Fruit fly (Drosophila melanogaster) whole organism, embryonic: Measurements from ENCODE around the gene Rpt4.

Experiments
- B-H2 ChIP-seq: fragments of 200-800 bp; sonication (Bioruptor generic); optimal IDR thresholded peaks from 2 replicates; lab custom pipeline; 2018; ENCODE audit warnings: missing biosample characterization, mild to moderate bottlenecking, missing genetic modification characterization
- CG10274 ChIP-seq: fragments of 200-800 bp; sonication (Bioruptor generic); optimal IDR thresholded peaks from 3 replicates; lab custom pipeline; 2017; ENCODE audit warnings: missing biosample characterization, mild to moderate bottlenecking, missing genetic modification characterization
- CG10543 ChIP-seq: fragments of 200-800 bp; sonication (Bioruptor generic); optimal IDR thresholded peaks from 3 replicates; lab custom pipeline; 2017; ENCODE audit warnings: missing biosample characterization, mild to moderate bottlenecking, missing genetic modification characterization, moderate library complexity
- CG11085 ChIP-seq: fragments of 200-800 bp; sonication (Bioruptor generic); IDR thresholded peaks from 2 replicates; pipeline ENCODE4 v1.3.6; 2022; ENCODE audit warnings: missing biosample characterization, missing genetic modification characterization
- CG12769 ChIP-seq: fragments of 200-800 bp; sonication (Bioruptor generic); optimal IDR thresholded peaks from 2 replicates; lab custom pipeline; 2019; ENCODE audit warnings: missing biosample characterization, mild to moderate bottlenecking, missing genetic modification characterization, moderate library complexity
- CG15479 ChIP-seq: fragments of 200-800 bp; sonication (Bioruptor generic); optimal IDR thresholded peaks from 3 replicates; lab custom pipeline; 2019; ENCODE audit warnings: missing biosample characterization, mild to moderate bottlenecking, missing genetic modification characterization, moderate library complexity
- CG15601 ChIP-seq: fragments of 200-800 bp; sonication (Bioruptor generic); optimal IDR thresholded peaks from 3 replicates; lab custom pipeline; 2019; ENCODE audit warnings: missing biosample characterization, mild to moderate bottlenecking, missing genetic modification characterization, moderate library complexity
- CG1792 ChIP-seq: fragments of 200-800 bp; sonication (Bioruptor generic); optimal IDR thresholded peaks from 2 replicates; lab custom pipeline; 2016; ENCODE audit warnings: missing biosample characterization, missing genetic modification characterization
- CG31224 ChIP-seq: fragments of 200-800 bp; sonication (Bioruptor generic); IDR thresholded peaks from 2 replicates; pipeline ENCODE4 v1.3.6; 2022; ENCODE audit warnings: missing biosample characterization, missing genetic modification characterization
- CG4617 ChIP-seq: fragments of 200-800 bp; sonication (Bioruptor generic); optimal IDR thresholded peaks from 3 replicates; lab custom pipeline; 2016; ENCODE audit warnings: missing biosample characterization, missing genetic modification characterization, borderline replicate concordance
- CG6175 ChIP-seq: fragments of 200-800 bp; sonication (Bioruptor generic); IDR thresholded peaks from 3 replicates; pipeline ENCODE4 v1.3.6; 2022; ENCODE audit warnings: missing biosample characterization, missing genetic modification characterization
- CG7786 ChIP-seq: fragments of 200-800 bp; sonication (Bioruptor generic); optimal IDR thresholded peaks from 2 replicates; lab custom pipeline; 2016; ENCODE audit warnings: missing biosample characterization, missing genetic modification characterization
- CG8290 ChIP-seq, 3 experiments: fragments of 200-800 bp; sonication (Bioruptor generic); optimal IDR thresholded peaks; 2 replicates each; lab custom pipeline; 2016 to 2019; ENCODE audit warnings: missing biosample characterization in 3 of 3, missing genetic modification characterization in 3 of 3, mild to moderate bottlenecking in 2 of 3, moderate library complexity in 1 of 3
- Camta ChIP-seq: fragments of 200-800 bp; sonication (Bioruptor generic); optimal IDR thresholded peaks from 2 replicates; lab custom pipeline; 2016; ENCODE audit warnings: missing biosample characterization, missing genetic modification characterization
- Dip2 ChIP-seq: fragments of 200-800 bp; sonication (Bioruptor generic); IDR thresholded peaks from 2 replicates; pipeline ENCODE4 v1.3.6; 2022; ENCODE audit warnings: missing biosample characterization, missing genetic modification characterization
- Dip3 ChIP-seq: fragments of 200-800 bp; sonication (Bioruptor generic); optimal IDR thresholded peaks from 3 replicates; lab custom pipeline; 2016; ENCODE audit warnings: missing biosample characterization, missing genetic modification characterization
- Dref ChIP-seq: fragments of 200-800 bp; sonication (Bioruptor generic); IDR thresholded peaks from 2 replicates; pipeline ENCODE4 v1.3.6; 2022; ENCODE audit warnings: missing biosample characterization, missing genetic modification characterization
- Elba2 ChIP-seq: fragments of 200-800 bp; sonication (Bioruptor generic); optimal IDR thresholded peaks from 3 replicates; lab custom pipeline; 2016; ENCODE audit warnings: missing biosample characterization, missing genetic modification characterization
- Ets65A ChIP-seq: fragments of 200-800 bp; sonication (Bioruptor generic); peaks from one replicate; lab custom pipeline; 2016; ENCODE audit warnings: missing biosample characterization, missing genetic modification characterization
- Fer3 ChIP-seq: fragments of 200-800 bp; sonication (Bioruptor generic); optimal IDR thresholded peaks from 2 replicates; lab custom pipeline; 2018; ENCODE audit warnings: missing biosample characterization, mild to moderate bottlenecking, missing genetic modification characterization, moderate library complexity
- GATAe ChIP-seq: fragments of 200-800 bp; sonication (Bioruptor generic); conservative IDR thresholded peaks from 2 replicates; pipeline ENCODE4 v1.3.6; 2022; ENCODE audit warnings: missing biosample characterization, missing genetic modification characterization
- Gug ChIP-seq: fragments of 200-800 bp; sonication (Bioruptor generic); IDR thresholded peaks from 4 replicates; pipeline ENCODE4 v1.3.6; 2022; ENCODE audit warnings: missing biosample characterization, missing genetic modification characterization
- Hey ChIP-seq: fragments of 200-800 bp; sonication (Bioruptor generic); optimal IDR thresholded peaks from 3 replicates; lab custom pipeline; 2018; ENCODE audit warnings: missing biosample characterization, mild to moderate bottlenecking, missing genetic modification characterization
- Kr ChIP-seq: fragments of 200-800 bp; sonication (Bioruptor generic); optimal IDR thresholded peaks from 2 replicates; lab custom pipeline; 2017; ENCODE audit warnings: missing biosample characterization, mild to moderate bottlenecking, missing genetic modification characterization
- Mes4 ChIP-seq: fragments of 200-800 bp; sonication (Bioruptor generic); optimal IDR thresholded peaks from 2 replicates; lab custom pipeline; 2016; ENCODE audit warnings: missing biosample characterization, missing genetic modification characterization
- Trl ChIP-seq, 3 experiments: fragments of >200 bp in 2 of 3; fragments of 200-800 bp in 1 of 3; sonication (Bioruptor generic) in 1 of 3; optimal IDR thresholded peaks; 2 replicates in 1 of 3; 3 replicates in 2 of 3; lab custom pipeline; 2016 to 2017; ENCODE audit warnings: missing biosample characterization in 1 of 3, missing genetic modification characterization in 1 of 3
- Usf ChIP-seq: fragments of 200-800 bp; sonication (Bioruptor generic); optimal IDR thresholded peaks from 2 replicates; lab custom pipeline; 2017; ENCODE audit warnings: missing genotype, missing biosample characterization, missing genetic modification characterization
- Xbp1 ChIP-seq: fragments of 200-800 bp; sonication (Bioruptor generic); optimal IDR thresholded peaks from 3 replicates; lab custom pipeline; 2016; ENCODE audit warnings: missing biosample characterization, mild to moderate bottlenecking, missing genetic modification characterization
- ab ChIP-seq: fragments of 200-800 bp; sonication (Bioruptor generic); optimal IDR thresholded peaks from 2 replicates; lab custom pipeline; 2016; ENCODE audit warnings: missing biosample characterization, missing genetic modification characterization
- br ChIP-seq: fragments of >200 bp; optimal IDR thresholded peaks from 2 replicates; lab custom pipeline; 2017
- corto ChIP-seq: fragments of 200-800 bp; sonication (Bioruptor generic); optimal IDR thresholded peaks from 2 replicates; lab custom pipeline; 2016; ENCODE audit warnings: missing biosample characterization, mild to moderate bottlenecking, missing genetic modification characterization, moderate library complexity
- cwo ChIP-seq: fragments of 200-800 bp; sonication (Bioruptor generic); optimal IDR thresholded peaks from 3 replicates; lab custom pipeline; 2017; ENCODE audit warnings: missing biosample characterization, missing genetic modification characterization, mild to moderate bottlenecking, moderate library complexity, missing genetic modification reagents
- da ChIP-seq: fragments of 200-800 bp; sonication (Bioruptor generic); optimal IDR thresholded peaks from 2 replicates; lab custom pipeline; 2016; ENCODE audit warnings: missing biosample characterization, missing genetic modification characterization
- dm ChIP-seq: fragments of 200-800 bp; sonication (Bioruptor generic); optimal IDR thresholded peaks from 3 replicates; lab custom pipeline; 2016; ENCODE audit warnings: missing biosample characterization, missing genetic modification characterization
- grn ChIP-seq: fragments of 200-800 bp; sonication (Bioruptor generic); optimal IDR thresholded peaks from 3 replicates; lab custom pipeline; 2017; ENCODE audit warnings: missing biosample characterization, missing genetic modification characterization
- hth ChIP-seq: fragments of >200 bp; optimal IDR thresholded peaks from 2 replicates; lab custom pipeline; 2017; ENCODE audit warnings: inconsistent platforms
- lilli ChIP-seq: fragments of 200-800 bp; sonication (Bioruptor generic); optimal IDR thresholded peaks from 3 replicates; lab custom pipeline; 2016; ENCODE audit warnings: missing biosample characterization, missing genetic modification characterization
- lola ChIP-seq, 3 experiments: fragments of >200 bp in 2 of 3; fragments of 200-800 bp in 1 of 3; sonication (Bioruptor generic) in 1 of 3; optimal IDR thresholded peaks; 2 replicates each; lab custom pipeline; 2017 to 2019; ENCODE audit warnings: missing biosample characterization in 3 of 3, missing genetic modification characterization in 3 of 3, mild to moderate bottlenecking in 1 of 3, moderate library complexity in 1 of 3
- mirr ChIP-seq: fragments of 200-800 bp; sonication (Bioruptor generic); optimal IDR thresholded peaks from 3 replicates; lab custom pipeline; 2018; ENCODE audit warnings: missing biosample characterization, mild to moderate bottlenecking, missing genetic modification characterization
- nerfin-1 ChIP-seq: fragments of 200-800 bp; sonication (Bioruptor generic); optimal IDR thresholded peaks from 3 replicates; lab custom pipeline; 2019; ENCODE audit warnings: missing biosample characterization, mild to moderate bottlenecking, missing genetic modification characterization, moderate library complexity
- p53 ChIP-seq: fragments of 200-800 bp; sonication (Bioruptor generic); optimal IDR thresholded peaks from 2 replicates; lab custom pipeline; 2016; ENCODE audit warnings: missing biosample characterization, missing genetic modification characterization
- sc ChIP-seq, 3 experiments: fragments of >200 bp in 2 of 3; fragments of 200-800 bp in 1 of 3; sonication (Bioruptor generic) in 1 of 3; optimal IDR thresholded peaks; 2 replicates in 2 of 3; 3 replicates in 1 of 3; lab custom pipeline; 2017; ENCODE audit warnings: mild to moderate bottlenecking in 1 of 3, missing biosample characterization in 1 of 3, missing genetic modification characterization in 1 of 3, missing genetic modification reagents in 1 of 3
- schlank ChIP-seq: fragments of 200-800 bp; sonication (Bioruptor generic); optimal IDR thresholded peaks from 2 replicates; lab custom pipeline; 2018; ENCODE audit warnings: missing biosample characterization, mild to moderate bottlenecking, missing genetic modification characterization
- shn ChIP-seq: fragments of 200-800 bp; sonication (Bioruptor generic); optimal IDR thresholded peaks from 3 replicates; lab custom pipeline; 2016; ENCODE audit warnings: missing biosample characterization, missing genetic modification characterization
- slou ChIP-seq: fragments of 200-800 bp; sonication (Bioruptor generic); optimal IDR thresholded peaks from 3 replicates; lab custom pipeline; 2016; ENCODE audit warnings: missing biosample characterization, missing genetic modification characterization
- sug ChIP-seq: fragments of 200-800 bp; optimal IDR thresholded peaks from 2 replicates; lab custom pipeline; 2019; ENCODE audit warnings: missing biosample characterization, mild to moderate bottlenecking, missing genetic modification characterization, moderate library complexity
- trem ChIP-seq: fragments of 200-800 bp; optimal IDR thresholded peaks from 3 replicates; lab custom pipeline; 2019; ENCODE audit warnings: missing biosample characterization, mild to moderate bottlenecking, missing genetic modification characterization, moderate library complexity
- unc-4 ChIP-seq: fragments of 200-800 bp; sonication (Bioruptor generic); IDR thresholded peaks from 2 replicates; pipeline ENCODE4 v1.3.6; 2022; ENCODE audit warnings: missing biosample characterization, missing genetic modification characterization; ENCODE audit not compliant: partially characterized antibody

Gene Rpt4

DNA sequence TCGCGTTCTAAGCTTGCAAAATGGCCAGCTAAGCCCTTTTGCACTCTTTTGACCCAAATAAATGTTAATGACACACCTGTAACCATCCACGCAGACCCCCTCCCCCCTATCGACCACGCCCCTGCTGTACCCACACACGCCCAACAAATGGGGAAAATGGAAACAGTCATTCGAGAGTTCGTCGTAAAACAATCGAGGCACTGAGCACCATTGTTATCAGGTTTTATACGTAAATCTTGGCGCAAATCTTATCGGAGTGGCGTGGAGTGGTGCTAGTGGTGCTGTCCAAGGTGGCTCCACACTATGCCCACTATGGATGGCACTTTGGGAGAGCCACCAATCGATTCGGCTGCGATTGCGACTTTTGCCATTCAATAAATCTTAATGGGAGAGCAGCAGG lies 26.6 kb downstream of the Rpt4 start (continued):
- TF ChIP-seq grn (GFP tag; lab: Kevin White, UChicago): peak; percentile 87
- TF ChIP-seq Dref: 0 out of 2 replicates have a peak, but pooled peaks have one; percentile 7
- TF ChIP-seq CG6175 (GFP tag; lab: Robert Waterston, UW): 0 out of 3 replicates have a peak, but pooled peaks have one; percentile 22
- TF ChIP-seq B-H2 (GFP tag; lab: Kevin White, UChicago): no peak
- peak; percentile 54 for TF ChIP-seq cwo
- no peak for TF ChIP-seq CG8290 (GFP tag; optimal IDR thresholded peaks at IDR 0.05; lab: Kevin White, UChicago)
- peak in 1 of 2 experiments; percentile 46 for TF ChIP-seq CG8290 (tag; optimal IDR thresholded peaks at IDR 0.05; lab: Kevin White, UChicago)
- peak; percentile 19 for TF ChIP-seq CG10543 (GFP tag; lab: Kevin White, UChicago)
- peak; percentile 16 for TF ChIP-seq Hey (tag; lab: Kevin White, UChicago)
- TF ChIP-seq GATAe (GFP tag; lab: Robert Waterston, UW): peak; percentile 52; the same call in 1 of the 2 replicates
- peak; percentile 81 for TF ChIP-seq mirr (GFP tag; lab: Kevin White, UChicago)
- no peak for TF ChIP-seq sc (optimal IDR thresholded peaks at IDR 0.05; lab: Kevin White, UChicago)
- TF ChIP-seq sc (GFP tag; optimal IDR thresholded peaks at IDR 0.05; lab: Kevin White, UChicago): no peak
- no peak for TF ChIP-seq CG15601 (tag; lab: Kevin White, UChicago)

DNA sequence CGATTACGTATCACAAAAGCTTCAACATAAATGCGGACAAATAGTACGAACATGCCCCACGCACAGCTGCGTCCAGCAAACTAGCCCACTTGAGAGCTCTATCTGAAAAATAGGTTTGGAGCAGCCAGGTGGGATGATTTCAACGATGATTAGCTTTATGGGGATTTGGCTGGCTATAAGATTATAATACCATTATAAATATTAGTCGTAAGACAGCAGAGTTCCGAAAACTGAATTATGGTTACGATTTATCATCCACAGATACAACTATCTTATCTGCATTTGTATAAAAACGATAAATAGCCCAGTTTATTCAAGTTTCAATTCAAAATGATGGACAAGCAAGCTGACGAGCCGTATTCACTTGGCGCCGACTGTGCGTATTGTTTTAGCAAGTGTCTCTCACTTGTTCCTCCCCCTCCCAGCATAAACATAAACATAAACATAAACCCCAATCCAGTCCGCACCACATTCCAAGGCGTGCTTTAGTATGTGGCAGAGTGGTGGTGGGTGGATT lies 27.4 kb downstream of the Rpt4 start:
- TF ChIP-seq Elba2 (GFP tag; lab: Kevin White, UChicago) (no peak), CG31224 (peak; percentile 52), p53 (GFP tag; lab: Kevin White, UChicago) (no peak), shn (GFP tag; lab: Kevin White, UChicago) (peak; percentile 4), nerfin-1 (tag; lab: Kevin White, UChicago) (peak; percentile 72), Camta (GFP tag; lab: Kevin White, UChicago) (peak; percentile 44), Gug (GFP tag; lab: Robert Waterston, UW) (peak; percentile 64; the same call in 3 of the 4 replicates), CG12769 (tag; lab: Kevin White, UChicago) (peak; percentile 76), trem (peak; percentile 22), CG11085 (0 out of 2 replicates have a peak, but pooled peaks have one; percentile 25), Dip2 (GFP tag; lab: Robert Waterston, UW) (no peak), Dip3 (GFP tag; lab: Kevin White, UChicago) (peak; percentile 65), da (GFP tag; lab: Kevin White, UChicago) (no peak), slou (GFP tag; lab: Kevin White, UChicago) (no peak), Xbp1 (GFP tag; lab: Kevin White, UChicago) (peak; percentile 60), CG1792 (peak; percentile 32), Usf (GFP tag; lab: Kevin White, UChicago) (peak; percentile 34), ab (GFP tag; lab: Kevin White, UChicago) (no peak), schlank (tag; lab: Kevin White, UChicago) (peak; percentile 72), mirr (GFP tag; lab: Kevin White, UChicago) (peak; percentile 84), dm (GFP tag; lab: Kevin White, UChicago) (peak; percentile 5), CG4617 (GFP tag; lab: Kevin White, UChicago) (no peak), Mes4 (no peak), Fer3 (tag; lab: Kevin White, UChicago) (peak; percentile 77), Trl (optimal IDR thresholded peaks at IDR 0.05; lab: Kevin White, UChicago) (no peak), Trl (GFP tag; optimal IDR thresholded peaks at IDR 0.05; lab: Kevin White, UChicago) (no peak), corto (GFP tag; lab: Kevin White, UChicago) (no peak), CG10274 (GFP tag; lab: Kevin White, UChicago) (peak; percentile 72), unc-4 (GFP tag; lab: Robert Waterston, UW) (no peak), br (lab: Kevin White, UChicago) (no peak), CG7786 (GFP tag; lab: Kevin White, UChicago) (peak; percentile 60), lola (GFP tag; optimal IDR thresholded peaks at IDR 0.05; lab: Kevin White, UChicago) (peak in 1 of 3 experiments; percentile 25), hth (lab: Kevin White, UChicago) (no peak), CG15479 (no peak), Kr (GFP tag; lab: Kevin White, UChicago) (no peak), Ets65A (GFP tag; lab: Kevin White, UChicago) (peak; percentile 95), sug (tag; lab: Kevin White, UChicago) (peak; percentile 95), lilli (GFP tag; lab: Kevin White, UChicago) (peak; percentile 75)
